Fruit fly (Drosophila melanogaster) S2 (cell line): ENCODE measurements around the gene CG4953.

Experiments
- CG8478 ChIP-seq: fragments of >200 bp; optimal IDR thresholded peaks from 2 replicates; lab custom pipeline; 2018
- CTCF ChIP-seq, 2 experiments: fragments of >200 bp; optimal IDR thresholded peaks; 2 replicates each; lab custom pipeline; 2018

- TF ChIP-seq CG8478 (lab: Kevin White, UChicago) (no peak), CTCF (optimal IDR thresholded peaks at IDR 0.05; lab: Kevin White, UChicago) (no peak)
Observed at dm6 chr2L:10280772-10281171, 14.3 kb downstream of the CG4953 start, which contains the start of gene CG34043.
